Fruit fly (Drosophila melanogaster) whole organism, embryonic: ENCODE results near the gene CG34180.

ENCODE experiments used
- Ada2b ChIP-seq: fragments of 200-800 bp; sonication (Bioruptor generic); IDR thresholded peaks from 2 replicates; pipeline ENCODE4 v1.3.6; 2022; ENCODE audit warnings: missing biosample characterization, missing genetic modification characterization
- Atf-2 ChIP-seq: fragments of 200-800 bp; sonication (Bioruptor generic); optimal IDR thresholded peaks from 2 replicates; lab custom pipeline; 2016; ENCODE audit warnings: missing biosample characterization, missing genetic modification characterization
- CG10267 ChIP-seq: fragments of 200-800 bp; sonication (Bioruptor generic); optimal IDR thresholded peaks from 2 replicates; lab custom pipeline; 2018; ENCODE audit warnings: missing biosample characterization, mild to moderate bottlenecking, missing genetic modification characterization, moderate library complexity
- CG11456 ChIP-seq: fragments of 200-800 bp; sonication (Bioruptor generic); IDR thresholded peaks from 3 replicates; pipeline ENCODE4 v1.3.6; 2022; ENCODE audit warnings: missing biosample characterization, missing genetic modification characterization
- CG14050 ChIP-seq: fragments of 200-800 bp; sonication (Bioruptor generic); IDR thresholded peaks from 3 replicates; pipeline ENCODE4 v1.3.6; 2022; ENCODE audit warnings: missing biosample characterization, missing genetic modification characterization
- CG14710 ChIP-seq: fragments of 200-800 bp; sonication (Bioruptor generic); optimal IDR thresholded peaks from 3 replicates; lab custom pipeline; 2019; ENCODE audit warnings: missing biosample characterization, mild to moderate bottlenecking, missing genetic modification characterization, moderate library complexity
- CG16815 ChIP-seq: fragments of 200-800 bp; sonication (Bioruptor generic); optimal IDR thresholded peaks from 3 replicates; lab custom pipeline; 2017; ENCODE audit warnings: missing biosample characterization, mild to moderate bottlenecking, missing genetic modification characterization
- CG18262 ChIP-seq: fragments of 200-800 bp; optimal IDR thresholded peaks from 3 replicates; lab custom pipeline; 2019; ENCODE audit warnings: missing biosample characterization, mild to moderate bottlenecking, missing genetic modification characterization, moderate library complexity
- CG4730 ChIP-seq: fragments of 200-800 bp; sonication (Bioruptor generic); IDR thresholded peaks from 2 replicates; pipeline ENCODE4 v1.3.6; 2022; ENCODE audit warnings: missing biosample characterization, missing genetic modification characterization
- CG7357 ChIP-seq: fragments of 200-800 bp; sonication (Bioruptor generic); IDR thresholded peaks from 3 replicates; pipeline ENCODE4 v1.3.6; 2022; ENCODE audit warnings: missing biosample characterization, missing genetic modification characterization
- CG7786 ChIP-seq: fragments of 200-800 bp; sonication (Bioruptor generic); optimal IDR thresholded peaks from 2 replicates; lab custom pipeline; 2016; ENCODE audit warnings: missing biosample characterization, missing genetic modification characterization
- CG9437 ChIP-seq: fragments of 200-800 bp; sonication (Bioruptor generic); optimal IDR thresholded peaks from 2 replicates; lab custom pipeline; 2018; ENCODE audit warnings: missing biosample characterization, mild to moderate bottlenecking, missing genetic modification characterization
- D19A ChIP-seq: fragments of 200-800 bp; optimal IDR thresholded peaks from 3 replicates; lab custom pipeline; 2019; ENCODE audit warnings: missing biosample characterization, mild to moderate bottlenecking, missing genetic modification characterization, moderate library complexity
- Dbx ChIP-seq: fragments of 200-800 bp; sonication (Bioruptor generic); IDR thresholded peaks from 3 replicates; pipeline ENCODE4 v1.3.6; 2022; ENCODE audit warnings: missing biosample characterization, missing genetic modification characterization
- Dp ChIP-seq: fragments of 200-800 bp; sonication (Bioruptor generic); optimal IDR thresholded peaks from 2 replicates; lab custom pipeline; 2018; ENCODE audit warnings: missing biosample characterization, mild to moderate bottlenecking, missing genetic modification characterization, moderate library complexity
- Hey ChIP-seq: fragments of 200-800 bp; sonication (Bioruptor generic); optimal IDR thresholded peaks from 3 replicates; lab custom pipeline; 2018; ENCODE audit warnings: missing biosample characterization, mild to moderate bottlenecking, missing genetic modification characterization
- Jarid2 ChIP-seq: fragments of 200-800 bp; sonication (Bioruptor generic); optimal IDR thresholded peaks from 3 replicates; lab custom pipeline; 2017; ENCODE audit warnings: mild to moderate bottlenecking, missing biosample characterization, missing genetic modification reagents, missing genetic modification characterization
- Lhr ChIP-seq: fragments of 200-800 bp; sonication (Bioruptor generic); optimal IDR thresholded peaks from 3 replicates; lab custom pipeline; 2017; ENCODE audit warnings: mild to moderate bottlenecking, missing biosample characterization, missing genetic modification reagents, missing genetic modification characterization
- NC2α ChIP-seq: fragments of 200-800 bp; sonication (Bioruptor generic); optimal IDR thresholded peaks from 2 replicates; lab custom pipeline; 2016; ENCODE audit warnings: missing biosample characterization, missing genetic modification characterization
- Nf-YA ChIP-seq: fragments of 200-800 bp; sonication (Bioruptor generic); IDR thresholded peaks from 2 replicates; pipeline ENCODE4 v1.3.6; 2022; ENCODE audit warnings: missing biosample characterization, missing genetic modification characterization
- Rx ChIP-seq: fragments of 200-800 bp; sonication (Bioruptor generic); IDR thresholded peaks from 2 replicates; pipeline ENCODE4 v1.3.6; 2022; ENCODE audit warnings: missing biosample characterization, missing genetic modification characterization
- Sox102F ChIP-seq: fragments of 200-800 bp; sonication (Bioruptor generic); optimal IDR thresholded peaks from 2 replicates; lab custom pipeline; 2018; ENCODE audit warnings: missing biosample characterization, mild to moderate bottlenecking, missing genetic modification characterization, moderate library complexity
- Taf1 ChIP-seq: fragments of 200-800 bp; sonication (Bioruptor generic); IDR thresholded peaks from 2 replicates; pipeline ENCODE4 v1.3.6; 2022; ENCODE audit warnings: missing biosample characterization, missing genetic modification characterization
- amos ChIP-seq: fragments of 200-800 bp; sonication (Bioruptor generic); IDR thresholded peaks from 2 replicates; pipeline ENCODE4 v1.3.6; 2022; ENCODE audit warnings: missing biosample characterization, missing genetic modification characterization; ENCODE audit not compliant: partially characterized antibody
- bab2 ChIP-seq: fragments of 200-800 bp; sonication (Bioruptor generic); optimal IDR thresholded peaks from 2 replicates; lab custom pipeline; 2016; ENCODE audit warnings: missing biosample characterization, missing genetic modification characterization
- bbx ChIP-seq: fragments of 200-800 bp; sonication (Bioruptor generic); IDR thresholded peaks from 2 replicates; pipeline ENCODE4 v1.3.6; 2022; ENCODE audit warnings: missing biosample characterization, missing genetic modification characterization; ENCODE audit not compliant: partially characterized antibody
- cato ChIP-seq: fragments of 200-800 bp; sonication (Bioruptor generic); optimal IDR thresholded peaks from 2 replicates; lab custom pipeline; 2016; ENCODE audit warnings: missing biosample characterization, missing genetic modification characterization, borderline replicate concordance
- crc ChIP-seq: fragments of 200-800 bp; sonication (Bioruptor generic); optimal IDR thresholded peaks from 2 replicates; lab custom pipeline; 2016; ENCODE audit warnings: missing biosample characterization, missing genetic modification characterization
- croc ChIP-seq: fragments of 200-800 bp; sonication (Bioruptor generic); conservative IDR thresholded peaks from 3 replicates; pipeline ENCODE4 v1.3.6; 2022; ENCODE audit warnings: missing biosample characterization, missing genetic modification characterization
- crol ChIP-seq: fragments of 200-800 bp; sonication (Bioruptor generic); IDR thresholded peaks from 2 replicates; pipeline ENCODE4 v1.3.6; 2022; ENCODE audit warnings: missing biosample characterization, missing genetic modification characterization
- dmrt11E ChIP-seq: fragments of 200-800 bp; sonication (Bioruptor generic); optimal IDR thresholded peaks from 3 replicates; lab custom pipeline; 2018; ENCODE audit warnings: missing biosample characterization, mild to moderate bottlenecking, missing genetic modification characterization, moderate library complexity
- fd96Cb ChIP-seq: fragments of 200-800 bp; sonication (Bioruptor generic); optimal IDR thresholded peaks from 2 replicates; lab custom pipeline; 2018; ENCODE audit warnings: missing biosample characterization, mild to moderate bottlenecking, missing genetic modification characterization, moderate library complexity
- gt ChIP-seq: fragments of 200-800 bp; sonication (Bioruptor generic); IDR thresholded peaks from 2 replicates; pipeline ENCODE4 v1.3.6; 2022; ENCODE audit warnings: missing biosample characterization, missing genetic modification characterization
- hkb ChIP-seq, 2 experiments: fragments of 200-800 bp in 1 of 2; fragments of >200 bp in 1 of 2; sonication (Bioruptor generic) in 1 of 2; IDR thresholded peaks in 1 of 2; optimal IDR thresholded peaks in 1 of 2; 2 replicates each; pipeline versions ENCODE4 v1.3.6 to Lab custom; 2017 to 2022; ENCODE audit warnings: missing biosample characterization in 1 of 2, missing genetic modification characterization in 1 of 2
- knrl ChIP-seq: fragments of 200-800 bp; sonication (Bioruptor generic); IDR thresholded peaks from 3 replicates; pipeline ENCODE4 v1.3.6; 2022; ENCODE audit warnings: missing biosample characterization, missing genetic modification characterization; ENCODE audit not compliant: partially characterized antibody
- lab ChIP-seq: fragments of 200-800 bp; sonication (Bioruptor generic); optimal IDR thresholded peaks from 3 replicates; lab custom pipeline; 2017; ENCODE audit warnings: missing biosample characterization, missing genetic modification characterization, mild to moderate bottlenecking, moderate library complexity, missing genetic modification reagents
- mld ChIP-seq: fragments of 200-800 bp; sonication (Bioruptor generic); IDR thresholded peaks from 3 replicates; pipeline ENCODE4 v1.3.6; 2022; ENCODE audit warnings: missing biosample characterization, missing genetic modification characterization; ENCODE audit not compliant: partially characterized antibody
- odd ChIP-seq: fragments of 200-800 bp; sonication (Bioruptor generic); optimal IDR thresholded peaks from 2 replicates; lab custom pipeline; 2017; ENCODE audit warnings: missing biosample characterization, mild to moderate bottlenecking, missing genetic modification characterization
- pita ChIP-seq: fragments of 200-800 bp; sonication (Bioruptor generic); optimal IDR thresholded peaks from 2 replicates; lab custom pipeline; 2017; ENCODE audit warnings: missing biosample characterization, mild to moderate bottlenecking, missing genetic modification characterization
- pnt ChIP-seq: fragments of 200-800 bp; sonication (Bioruptor generic); optimal IDR thresholded peaks from 3 replicates; lab custom pipeline; 2016; ENCODE audit warnings: missing biosample characterization, missing genetic modification characterization
- ro ChIP-seq: fragments of 200-800 bp; sonication (Bioruptor generic); IDR thresholded peaks from 2 replicates; pipeline ENCODE4 v1.3.6; 2022; ENCODE audit warnings: missing biosample characterization, missing genetic modification characterization
- row ChIP-seq: fragments of 200-800 bp; sonication (Bioruptor generic); IDR thresholded peaks from 3 replicates; pipeline ENCODE4 v1.3.6; 2022; ENCODE audit warnings: missing biosample characterization, missing genetic modification characterization
- scrt ChIP-seq: fragments of 200-800 bp; sonication (Bioruptor generic); optimal IDR thresholded peaks from 2 replicates; lab custom pipeline; 2018; ENCODE audit warnings: missing biosample characterization, mild to moderate bottlenecking, missing genetic modification characterization, moderate library complexity
- slou ChIP-seq: fragments of 200-800 bp; sonication (Bioruptor generic); optimal IDR thresholded peaks from 3 replicates; lab custom pipeline; 2016; ENCODE audit warnings: missing biosample characterization, missing genetic modification characterization
- sqz ChIP-seq: fragments of 200-800 bp; sonication (Bioruptor generic); optimal IDR thresholded peaks from 3 replicates; lab custom pipeline; 2018; ENCODE audit warnings: missing biosample characterization, mild to moderate bottlenecking, missing genetic modification characterization
- stwl ChIP-seq: fragments of 200-800 bp; sonication (Bioruptor generic); optimal IDR thresholded peaks from 3 replicates; lab custom pipeline; 2018; ENCODE audit warnings: missing biosample characterization, mild to moderate bottlenecking, missing genetic modification characterization, moderate library complexity
- sug ChIP-seq: fragments of 200-800 bp; optimal IDR thresholded peaks from 2 replicates; lab custom pipeline; 2019; ENCODE audit warnings: missing biosample characterization, mild to moderate bottlenecking, missing genetic modification characterization, moderate library complexity

CG34180 gene

DNA sequence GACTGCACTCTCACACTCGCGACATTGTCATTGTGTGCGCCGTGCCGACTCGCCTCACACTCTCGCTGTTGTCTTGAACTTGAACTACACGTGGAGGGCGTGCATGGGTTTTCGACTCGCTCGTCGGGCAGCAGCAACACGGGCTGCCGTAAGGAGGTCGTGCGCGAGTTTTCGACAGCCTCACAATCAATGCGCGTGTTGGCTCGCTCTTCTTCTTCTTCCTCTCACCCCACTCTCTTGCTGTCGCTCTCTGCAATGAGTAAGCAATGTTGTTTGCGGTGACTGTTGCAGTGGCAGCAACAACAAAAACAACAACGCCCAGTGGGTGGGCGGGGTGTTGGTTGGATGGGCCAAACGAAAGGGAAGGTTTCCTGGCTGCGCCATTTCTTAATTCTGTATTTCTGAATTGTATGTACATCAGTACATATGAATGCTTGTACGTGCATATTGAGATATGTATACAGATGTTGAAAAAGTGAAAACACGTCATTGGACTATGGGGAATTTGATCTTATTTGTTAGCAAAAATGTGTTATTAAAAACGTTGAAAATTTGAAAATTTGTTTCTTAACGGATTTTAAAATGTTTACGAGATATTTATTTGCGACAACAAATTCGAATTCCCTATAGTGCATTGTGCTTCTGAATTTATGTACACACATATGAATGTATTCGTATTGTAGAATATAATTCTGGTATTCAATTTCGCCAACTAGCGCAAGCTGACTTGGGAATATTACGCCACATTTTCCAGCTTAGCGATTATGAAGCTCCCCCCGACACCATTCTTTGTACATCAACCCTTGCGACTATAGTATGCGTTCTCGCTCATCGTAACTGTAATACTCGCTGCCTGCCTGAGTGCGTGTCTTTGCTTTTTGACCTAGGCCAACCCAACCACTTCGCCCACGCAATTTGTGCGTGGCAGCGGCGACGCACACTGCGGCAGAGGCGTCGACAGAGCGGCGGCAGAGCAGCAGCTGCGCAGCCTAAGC lies 28.4 kb downstream of the CG34180 start (continued):
- peak; percentile 14; the same call in 2 of the 3 replicates for TF ChIP-seq row (GFP tag; lab: Robert Waterston, UW)
- no peak for TF ChIP-seq Atf-2 (GFP tag; lab: Kevin White, UChicago)
- no peak for TF ChIP-seq fd96Cb (tag; lab: Kevin White, UChicago)
- TF ChIP-seq bbx (GFP tag; lab: Robert Waterston, UW), result peak; percentile 71
- TF ChIP-seq ro (GFP tag; lab: Robert Waterston, UW), result no peak
- no peak for TF ChIP-seq slou (GFP tag; lab: Kevin White, UChicago)
- no peak for TF ChIP-seq pnt (GFP tag; lab: Kevin White, UChicago)
- TF ChIP-seq CG10267, result no peak
- TF ChIP-seq Hey (tag; lab: Kevin White, UChicago), result peak; percentile 96
- peak; percentile 49; the same call in 2 of the 3 replicates for TF ChIP-seq Dbx (GFP tag; lab: Robert Waterston, UW)
- TF ChIP-seq bab2 (GFP tag; lab: Kevin White, UChicago), result peak; percentile 24
- no peak for TF ChIP-seq mld (GFP tag; lab: Robert Waterston, UW)
- no peak for TF ChIP-seq D19A
- TF ChIP-seq Lhr (GFP tag; lab: Kevin White, UChicago), result no peak
- TF ChIP-seq CG7357 (GFP tag; lab: Robert Waterston, UW), result no peak
- no peak for TF ChIP-seq Rx (GFP tag; lab: Robert Waterston, UW)
- no peak for TF ChIP-seq pita
- no peak for TF ChIP-seq Taf1 (GFP tag; lab: Robert Waterston, UW)
- TF ChIP-seq CG7786 (GFP tag; lab: Kevin White, UChicago), result no peak
- no peak for TF ChIP-seq CG11456 (GFP tag; lab: Robert Waterston, UW)
- no peak for TF ChIP-seq CG14710 (tag; lab: Kevin White, UChicago)
- TF ChIP-seq croc (GFP tag; lab: Robert Waterston, UW), result no peak
- TF ChIP-seq Jarid2 (GFP tag; lab: Kevin White, UChicago), result no peak
- peak; percentile 42; the same call in 1 of the 2 replicates for TF ChIP-seq amos (GFP tag; lab: Robert Waterston, UW)
- TF ChIP-seq stwl (tag; lab: Kevin White, UChicago), result peak; percentile 92
- TF ChIP-seq lab (GFP tag; lab: Kevin White, UChicago), result peak; percentile 46
- peak; percentile 79 for TF ChIP-seq sug (tag; lab: Kevin White, UChicago)
- TF ChIP-seq Ada2b (GFP tag; lab: Robert Waterston, UW), result 0 out of 2 replicates have a peak, but pooled peaks have one; percentile 26
- no peak for TF ChIP-seq hkb (optimal IDR thresholded peaks at IDR 0.05; lab: Kevin White, UChicago)
- 0 out of 2 replicates have a peak, but pooled peaks have one; percentile 11 for TF ChIP-seq hkb (GFP tag; IDR thresholded peaks at IDR 0.05; lab: Robert Waterston, UW)
- TF ChIP-seq knrl (GFP tag; lab: Robert Waterston, UW), result peak; percentile 50; the same call in 2 of the 3 replicates
- no peak for TF ChIP-seq NC2α
- no peak for TF ChIP-seq CG4730 (GFP tag; lab: Robert Waterston, UW)
- no peak for TF ChIP-seq crc
- no peak for TF ChIP-seq Dp (GFP tag; lab: Kevin White, UChicago)
- no peak for TF ChIP-seq CG18262 (tag; lab: Kevin White, UChicago)
- TF ChIP-seq crol (GFP tag; lab: Robert Waterston, UW), result peak; percentile 88
- TF ChIP-seq dmrt11E (tag; lab: Kevin White, UChicago), result no peak
- no peak for TF ChIP-seq gt (GFP tag; lab: Robert Waterston, UW)
- peak; percentile 64 for TF ChIP-seq scrt
- no peak for TF ChIP-seq cato
- TF ChIP-seq CG9437 (GFP tag; lab: Kevin White, UChicago), result no peak
- no peak for TF ChIP-seq Nf-YA
- no peak for TF ChIP-seq sqz (GFP tag; lab: Kevin White, UChicago)
- peak; percentile 20 for TF ChIP-seq CG16815
- TF ChIP-seq CG14050 (GFP tag; lab: Robert Waterston, UW), result no peak; the same call in 2 of the 3 replicates
- no peak for TF ChIP-seq odd (GFP tag; lab: Kevin White, UChicago)
- no peak for TF ChIP-seq Sox102F
